Worm (Caenorhabditis elegans): ENCODE measurements around the gene evl-14.

- TF ChIP-seq C34F6.9 (tag; optimal IDR thresholded peaks at IDR 0.05) (no peak), ama-1 (optimal IDR thresholded peaks at IDR 0.05) (no peak), nhr-77 (tag; optimal IDR thresholded peaks at IDR 0.05) (no peak), aly-2 (tag; optimal IDR thresholded peaks at IDR 0.05) (no peak), egl-27 (tag; optimal IDR thresholded peaks at IDR 0.05) (no peak), mdl-1 (tag; optimal IDR thresholded peaks at IDR 0.05) (no peak)
These were observed 40.1 kb downstream of the evl-14 start for ce11 chrIII:4272864-4273263.

All from whole organism, L2 larva.